Fruit fly (Drosophila melanogaster) whole organism, embryonic: ENCODE data around the gene CG15543.

Experiments
- ATbp ChIP-seq: fragments of 200-800 bp; sonication (Bioruptor generic); optimal IDR thresholded peaks from 2 replicates; lab custom pipeline; 2017; ENCODE audit warnings: missing biosample characterization, mild to moderate bottlenecking, missing genetic modification characterization, missing genetic modification reagents
- Atf3 ChIP-seq: fragments of 200-800 bp; sonication (Bioruptor generic); optimal IDR thresholded peaks from 3 replicates; lab custom pipeline; 2016; ENCODE audit warnings: missing biosample characterization, missing genetic modification characterization
- CG11456 ChIP-seq: fragments of 200-800 bp; sonication (Bioruptor generic); IDR thresholded peaks from 3 replicates; pipeline ENCODE4 v1.3.6; 2022; ENCODE audit warnings: missing biosample characterization, missing genetic modification characterization
- CG11695 ChIP-seq: fragments of 200-800 bp; sonication (Bioruptor generic); IDR thresholded peaks from 3 replicates; pipeline ENCODE4 v1.3.6; 2022; ENCODE audit warnings: missing biosample characterization, missing genetic modification characterization
- CG11723 ChIP-seq: fragments of 200-800 bp; sonication (Bioruptor generic); optimal IDR thresholded peaks from 2 replicates; lab custom pipeline; 2017; ENCODE audit warnings: missing biosample characterization, mild to moderate bottlenecking, missing genetic modification characterization
- CG12071 ChIP-seq: fragments of 200-800 bp; sonication (Bioruptor generic); optimal IDR thresholded peaks from 3 replicates; lab custom pipeline; 2018; ENCODE audit warnings: missing biosample characterization, mild to moderate bottlenecking, missing genetic modification characterization
- CG12659 ChIP-seq: fragments of 200-800 bp; sonication (Bioruptor generic); optimal IDR thresholded peaks from 3 replicates; lab custom pipeline; 2017; ENCODE audit warnings: mild to moderate bottlenecking, missing biosample characterization, missing genetic modification reagents, missing genetic modification characterization
- CG13123 ChIP-seq: fragments of 200-800 bp; sonication (Bioruptor generic); optimal IDR thresholded peaks from 2 replicates; lab custom pipeline; 2016; ENCODE audit warnings: missing biosample characterization, missing genetic modification characterization
- CG13424 ChIP-seq: fragments of 200-800 bp; sonication (Bioruptor generic); optimal IDR thresholded peaks from 2 replicates; lab custom pipeline; 2019; ENCODE audit warnings: missing biosample characterization, mild to moderate bottlenecking, missing genetic modification characterization, moderate library complexity
- CG13624 ChIP-seq: fragments of 200-800 bp; sonication (Bioruptor generic); optimal IDR thresholded peaks from 2 replicates; lab custom pipeline; 2016; ENCODE audit warnings: missing biosample characterization, missing genetic modification characterization
- CG15269 ChIP-seq: fragments of 200-800 bp; sonication (Bioruptor generic); optimal IDR thresholded peaks from 2 replicates; lab custom pipeline; 2018; ENCODE audit warnings: missing biosample characterization, mild to moderate bottlenecking, missing genetic modification characterization, moderate library complexity
- CG15601 ChIP-seq: fragments of 200-800 bp; sonication (Bioruptor generic); optimal IDR thresholded peaks from 3 replicates; lab custom pipeline; 2019; ENCODE audit warnings: missing biosample characterization, mild to moderate bottlenecking, missing genetic modification characterization, moderate library complexity
- CG16863 ChIP-seq: fragments of 200-800 bp; sonication (Bioruptor generic); optimal IDR thresholded peaks from 3 replicates; lab custom pipeline; 2016; ENCODE audit warnings: missing biosample characterization, missing genetic modification characterization
- CG30403 ChIP-seq: fragments of 200-800 bp; sonication (Bioruptor generic); optimal IDR thresholded peaks from 3 replicates; lab custom pipeline; 2016; ENCODE audit warnings: missing biosample characterization, missing genetic modification characterization
- CG30431 ChIP-seq: fragments of 200-800 bp; sonication (Bioruptor generic); optimal IDR thresholded peaks from 2 replicates; lab custom pipeline; 2017; ENCODE audit warnings: missing biosample characterization, missing genetic modification characterization
- CG3281 ChIP-seq: fragments of 200-800 bp; sonication (Bioruptor generic); optimal IDR thresholded peaks from 3 replicates; lab custom pipeline; 2017; ENCODE audit warnings: missing biosample characterization, mild to moderate bottlenecking, missing genetic modification characterization
- CG4328 ChIP-seq: fragments of 200-800 bp; sonication (Bioruptor generic); optimal IDR thresholded peaks from 3 replicates; lab custom pipeline; 2017; ENCODE audit warnings: missing biosample characterization, missing genetic modification reagents, missing genetic modification characterization
- CG5245 ChIP-seq: fragments of 200-800 bp; sonication (Bioruptor generic); optimal IDR thresholded peaks from 3 replicates; lab custom pipeline; 2016; ENCODE audit warnings: missing biosample characterization, missing genetic modification characterization
- CG7928 ChIP-seq: fragments of 200-800 bp; sonication (Bioruptor generic); optimal IDR thresholded peaks from 2 replicates; lab custom pipeline; 2017; ENCODE audit warnings: missing biosample characterization, mild to moderate bottlenecking, missing genetic modification characterization
- CG8388 ChIP-seq: fragments of 200-800 bp; sonication (Bioruptor generic); optimal IDR thresholded peaks from 2 replicates; lab custom pipeline; 2019; ENCODE audit warnings: missing biosample characterization, mild to moderate bottlenecking, missing genetic modification characterization, moderate library complexity
- CG8924 ChIP-seq: fragments of 200-800 bp; optimal IDR thresholded peaks from 3 replicates; lab custom pipeline; 2019; ENCODE audit warnings: missing biosample characterization, mild to moderate bottlenecking, missing genetic modification characterization, moderate library complexity
- CG9609 ChIP-seq: fragments of 200-800 bp; sonication (Bioruptor generic); optimal IDR thresholded peaks from 3 replicates; lab custom pipeline; 2016; ENCODE audit warnings: missing biosample characterization, missing genetic modification characterization
- CG9932 ChIP-seq: fragments of 200-800 bp; sonication (Bioruptor generic); IDR thresholded peaks from 2 replicates; pipeline ENCODE4 v1.3.6; 2022; ENCODE audit warnings: missing biosample characterization, missing genetic modification characterization
- Dek ChIP-seq: fragments of 200-800 bp; sonication (Bioruptor generic); optimal IDR thresholded peaks from 3 replicates; lab custom pipeline; 2019; ENCODE audit warnings: missing biosample characterization, mild to moderate bottlenecking, missing genetic modification characterization, moderate library complexity
- ERR ChIP-seq: fragments of 200-800 bp; sonication (Bioruptor generic); optimal IDR thresholded peaks from 2 replicates; lab custom pipeline; 2016; ENCODE audit warnings: missing biosample characterization, missing genetic modification characterization
- Eip74EF ChIP-seq, 2 experiments: fragments of 200-800 bp in 1 of 2; fragments of >200 bp in 1 of 2; sonication (Bioruptor generic) in 1 of 2; optimal IDR thresholded peaks; 2 replicates each; lab custom pipeline; 2017 to 2019; ENCODE audit warnings: missing biosample characterization in 2 of 2, missing genetic modification characterization in 2 of 2, mild to moderate bottlenecking in 1 of 2, moderate library complexity in 1 of 2
- Hr39 ChIP-seq: fragments of >200 bp; optimal IDR thresholded peaks from 2 replicates; lab custom pipeline; 2017
- Jarid2 ChIP-seq: fragments of 200-800 bp; sonication (Bioruptor generic); optimal IDR thresholded peaks from 3 replicates; lab custom pipeline; 2017; ENCODE audit warnings: mild to moderate bottlenecking, missing biosample characterization, missing genetic modification reagents, missing genetic modification characterization
- MBD-R2 ChIP-seq: fragments of 200-800 bp; sonication (Bioruptor generic); IDR thresholded peaks from 2 replicates; pipeline ENCODE4 v1.3.6; 2022; ENCODE audit warnings: missing biosample characterization, missing genetic modification characterization
- NC2α ChIP-seq: fragments of 200-800 bp; sonication (Bioruptor generic); optimal IDR thresholded peaks from 2 replicates; lab custom pipeline; 2016; ENCODE audit warnings: missing biosample characterization, missing genetic modification characterization
- Opbp ChIP-seq: fragments of 200-800 bp; sonication (Bioruptor generic); IDR thresholded peaks from 3 replicates; pipeline ENCODE4 v1.3.6; 2022; ENCODE audit warnings: missing biosample characterization, missing genetic modification characterization; ENCODE audit not compliant: partially characterized antibody
- PHDP ChIP-seq: fragments of 200-800 bp; sonication (Bioruptor generic); optimal IDR thresholded peaks from 3 replicates; lab custom pipeline; 2018; ENCODE audit warnings: missing biosample characterization, mild to moderate bottlenecking, missing genetic modification characterization, moderate library complexity
- Six4 ChIP-seq: fragments of 200-800 bp; sonication (Bioruptor generic); optimal IDR thresholded peaks from 2 replicates; lab custom pipeline; 2016; ENCODE audit warnings: missing biosample characterization, missing genetic modification characterization
- aop ChIP-seq: fragments of 200-800 bp; sonication (Bioruptor generic); IDR thresholded peaks from 2 replicates; pipeline ENCODE4 v1.3.6; 2022; ENCODE audit warnings: missing biosample characterization, missing genetic modification characterization
- bbx ChIP-seq: fragments of 200-800 bp; sonication (Bioruptor generic); IDR thresholded peaks from 2 replicates; pipeline ENCODE4 v1.3.6; 2022; ENCODE audit warnings: missing biosample characterization, missing genetic modification characterization; ENCODE audit not compliant: partially characterized antibody
- bcd ChIP-seq: fragments of 200-800 bp; sonication (Bioruptor generic); optimal IDR thresholded peaks from 2 replicates; lab custom pipeline; 2017; ENCODE audit warnings: missing biosample characterization, mild to moderate bottlenecking, missing genetic modification characterization
- br ChIP-seq: fragments of >200 bp; optimal IDR thresholded peaks from 2 replicates; lab custom pipeline; 2017
- caup ChIP-seq: fragments of 200-800 bp; sonication (Bioruptor generic); optimal IDR thresholded peaks from 3 replicates; lab custom pipeline; 2017; ENCODE audit warnings: missing biosample characterization, mild to moderate bottlenecking, missing genetic modification characterization, moderate library complexity; ENCODE audit not compliant: severe bottlenecking
- dati ChIP-seq: fragments of 200-800 bp; sonication (Bioruptor generic); IDR thresholded peaks from 2 replicates; pipeline ENCODE4 v1.3.6; 2022; ENCODE audit warnings: missing biosample characterization, missing genetic modification characterization
- dmrt11E ChIP-seq: fragments of 200-800 bp; sonication (Bioruptor generic); optimal IDR thresholded peaks from 3 replicates; lab custom pipeline; 2018; ENCODE audit warnings: missing biosample characterization, mild to moderate bottlenecking, missing genetic modification characterization, moderate library complexity
- dmrt99B ChIP-seq: fragments of 200-800 bp; sonication (Bioruptor generic); optimal IDR thresholded peaks from 2 replicates; lab custom pipeline; 2018; ENCODE audit warnings: missing biosample characterization, mild to moderate bottlenecking, missing genetic modification characterization, moderate library complexity
- dpn ChIP-seq, 2 experiments: fragments of 200-800 bp; sonication (Bioruptor generic); optimal IDR thresholded peaks; 3 replicates each; lab custom pipeline; 2016; ENCODE audit warnings: missing biosample characterization in 2 of 2, missing genetic modification characterization in 2 of 2
- esg ChIP-seq: fragments of 200-800 bp; sonication (Bioruptor generic); conservative IDR thresholded peaks from 2 replicates; pipeline ENCODE4 v1.3.6; 2022; ENCODE audit warnings: missing biosample characterization, missing genetic modification characterization
- eyg ChIP-seq: fragments of 200-800 bp; sonication (Bioruptor generic); optimal IDR thresholded peaks from 3 replicates; lab custom pipeline; 2016; ENCODE audit warnings: missing biosample characterization, missing genetic modification characterization
- gcm ChIP-seq: fragments of 200-800 bp; sonication (Bioruptor generic); optimal IDR thresholded peaks from 2 replicates; lab custom pipeline; 2019; ENCODE audit warnings: missing biosample characterization, mild to moderate bottlenecking, missing genetic modification characterization, moderate library complexity
- ham ChIP-seq: fragments of 200-800 bp; sonication (Bioruptor generic); IDR thresholded peaks from 2 replicates; pipeline ENCODE4 v1.3.6; 2022; ENCODE audit warnings: missing biosample characterization, missing genetic modification characterization
- her ChIP-seq: fragments of 200-800 bp; sonication (Bioruptor generic); optimal IDR thresholded peaks from 2 replicates; lab custom pipeline; 2016; ENCODE audit warnings: missing biosample characterization, missing genetic modification characterization
- inv ChIP-seq: fragments of 200-800 bp; sonication (Bioruptor generic); IDR thresholded peaks from 2 replicates; pipeline ENCODE4 v1.3.6; 2022; ENCODE audit warnings: missing biosample characterization, missing genetic modification characterization; ENCODE audit not compliant: partially characterized antibody
- lilli ChIP-seq: fragments of 200-800 bp; sonication (Bioruptor generic); optimal IDR thresholded peaks from 3 replicates; lab custom pipeline; 2016; ENCODE audit warnings: missing biosample characterization, missing genetic modification characterization
- oc ChIP-seq: fragments of 200-800 bp; sonication (Bioruptor generic); optimal IDR thresholded peaks from 2 replicates; lab custom pipeline; 2018; ENCODE audit warnings: missing biosample characterization, mild to moderate bottlenecking, missing genetic modification characterization, moderate library complexity
- sens ChIP-seq: fragments of 200-800 bp; sonication (Bioruptor generic); peaks from one replicate; lab custom pipeline; 2016; ENCODE audit warnings: missing biosample characterization, missing genetic modification characterization
- sima ChIP-seq: fragments of 200-800 bp; sonication (Bioruptor generic); optimal IDR thresholded peaks from 2 replicates; lab custom pipeline; 2016; ENCODE audit warnings: missing biosample characterization, missing genetic modification characterization

CG15543 gene

DNA sequence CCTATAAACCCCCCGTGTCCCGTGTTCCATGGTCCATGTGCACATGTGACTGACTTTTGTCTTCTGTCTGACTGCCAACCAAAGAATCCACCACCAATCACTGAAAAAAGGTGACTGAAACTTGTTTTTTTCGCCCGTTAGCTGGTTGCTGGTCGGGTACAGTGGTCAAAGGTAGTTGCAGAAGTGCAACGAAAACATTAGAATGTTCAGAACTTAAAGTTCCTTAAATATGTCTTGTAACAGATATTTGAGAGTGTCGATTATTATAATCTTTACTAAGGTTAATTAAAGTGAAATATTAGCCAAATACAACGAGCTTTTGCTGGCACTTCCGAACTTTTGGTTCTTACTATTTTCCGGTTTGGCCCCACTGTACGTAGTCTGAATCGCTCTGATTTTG lies 18.5 kb downstream of the CG15543 start (continued):
- TF ChIP-seq ERR (GFP tag; lab: Kevin White, UChicago) (no peak), CG13424 (tag; lab: Kevin White, UChicago) (peak; percentile 47), gcm (GFP tag; lab: Kevin White, UChicago) (peak; percentile 24), CG8388 (GFP tag; lab: Kevin White, UChicago) (peak; percentile 68), Dek (tag; lab: Kevin White, UChicago) (no peak), CG12071 (GFP tag; lab: Kevin White, UChicago) (no peak), br (lab: Kevin White, UChicago) (no peak), NC2α (GFP tag; lab: Kevin White, UChicago) (no peak), CG9932 (no peak), CG5245 (GFP tag; lab: Kevin White, UChicago) (peak; percentile 31), ham (GFP tag; lab: Robert Waterston, UW) (no peak), CG8924 (tag; lab: Kevin White, UChicago) (peak; percentile 59), dmrt11E (tag; lab: Kevin White, UChicago) (peak; percentile 77), her (GFP tag; lab: Kevin White, UChicago) (no peak), Atf3 (GFP tag; lab: Kevin White, UChicago) (no peak), CG15601 (peak; percentile 45), Jarid2 (GFP tag; lab: Kevin White, UChicago) (no peak), sens (GFP tag; lab: Kevin White, UChicago) (peak; percentile 95), sima (GFP tag; lab: Kevin White, UChicago) (no peak), CG12659 (GFP tag; lab: Kevin White, UChicago) (peak; percentile 13), ATbp (GFP tag; lab: Kevin White, UChicago) (peak; percentile 63), MBD-R2 (GFP tag; lab: Robert Waterston, UW) (no peak), caup (no peak), CG3281 (GFP tag; lab: Kevin White, UChicago) (no peak), CG30431 (GFP tag; lab: Kevin White, UChicago) (peak; percentile 32), bcd (GFP tag; lab: Kevin White, UChicago) (peak; percentile 29), Opbp (no peak), CG7928 (no peak), CG13624 (GFP tag; lab: Kevin White, UChicago) (no peak), CG11723 (GFP tag; lab: Kevin White, UChicago) (peak; percentile 13), PHDP (tag; lab: Kevin White, UChicago) (peak; percentile 43), CG13123 (GFP tag; lab: Kevin White, UChicago) (no peak), lilli (GFP tag; lab: Kevin White, UChicago) (peak; percentile 33), aop (GFP tag; lab: Robert Waterston, UW) (no peak), CG30403 (GFP tag; lab: Kevin White, UChicago) (peak; percentile 59), CG4328 (GFP tag; lab: Kevin White, UChicago) (no peak), Eip74EF (GFP tag; optimal IDR thresholded peaks at IDR 0.05; lab: Kevin White, UChicago) (no peak), Six4 (GFP tag; lab: Kevin White, UChicago) (peak; percentile 36), dmrt99B (peak; percentile 64), esg (GFP tag; lab: Robert Waterston, UW) (peak; percentile 39; the same call in 1 of the 2 replicates), oc (tag; lab: Kevin White, UChicago) (no peak), inv (GFP tag; lab: Robert Waterston, UW) (no peak), dpn (GFP tag; optimal IDR thresholded peaks at IDR 0.05; lab: Kevin White, UChicago) (peak; percentile 19 to 27), CG9609 (GFP tag; lab: Kevin White, UChicago) (no peak), dati (GFP tag; lab: Robert Waterston, UW) (no peak), bbx (no peak), eyg (GFP tag; lab: Kevin White, UChicago) (no peak), CG11695 (GFP tag; lab: Robert Waterston, UW) (0 out of 3 replicates have a peak, but pooled peaks have one; percentile 47), Hr39 (lab: Kevin White, UChicago) (no peak), CG15269 (tag; lab: Kevin White, UChicago) (peak; percentile 24), CG11456 (no peak), CG16863 (GFP tag; lab: Kevin White, UChicago) (peak; percentile 31)
